Worm (Caenorhabditis elegans) whole organism, late embryonic: ENCODE data around the gene F11A5.5.

Source experiments
- C08G9.2 ChIP-seq: sonication (generic microtip); optimal IDR thresholded peaks from 2 replicates; lab custom pipeline; 2016; ENCODE audit warnings: mild to moderate bottlenecking, missing genetic modification characterization, moderate library complexity, missing compliant biosample characterization
- C38D4.7 ChIP-seq: fragments of 200-800 bp; sonication (Bioruptor generic); optimal IDR thresholded peaks from 2 replicates; lab custom pipeline; 2018; ENCODE audit warnings: mild to moderate bottlenecking, missing genetic modification characterization, moderate library complexity, missing compliant biosample characterization
- K02D7.2 ChIP-seq: sonication (generic microtip); optimal IDR thresholded peaks from 2 replicates; lab custom pipeline; 2017; ENCODE audit warnings: mild to moderate bottlenecking, missing genetic modification characterization, missing compliant biosample characterization
- K09A11.1 ChIP-seq: sonication (generic microtip); optimal IDR thresholded peaks from 2 replicates; lab custom pipeline; 2017; ENCODE audit warnings: antibody characterized with exemption, mild to moderate bottlenecking, missing genetic modification characterization, missing compliant biosample characterization; ENCODE audit not compliant: insufficient read depth
- Y22D7AL.16 ChIP-seq: sonication (generic microtip); optimal IDR thresholded peaks from 2 replicates; lab custom pipeline; 2016; ENCODE audit warnings: missing genetic modification characterization, missing compliant biosample characterization
- ama-1 ChIP-seq: fragments of 150-350 bp; optimal IDR thresholded peaks from 2 replicates; lab custom pipeline; 2014
- ceh-2 ChIP-seq: sonication (generic microtip); optimal IDR thresholded peaks from 2 replicates; lab custom pipeline; 2016; ENCODE audit warnings: missing genotype, missing genetic modification characterization, missing compliant biosample characterization
- ceh-22 ChIP-seq: sonication (generic microtip); optimal IDR thresholded peaks from 2 replicates; lab custom pipeline; 2017; ENCODE audit warnings: missing biosample characterization, missing genetic modification characterization
- ceh-30 ChIP-seq: fragments of 150-350 bp; optimal IDR thresholded peaks from 2 replicates; lab custom pipeline; 2014; ENCODE audit warnings: missing biosample characterization, missing genetic modification characterization
- ceh-48 ChIP-seq: sonication (generic microtip); optimal IDR thresholded peaks from 2 replicates; lab custom pipeline; 2016; ENCODE audit warnings: missing genetic modification characterization, inconsistent platforms, missing compliant biosample characterization
- che-1 ChIP-seq: sonication (generic microtip); optimal IDR thresholded peaks from 2 replicates; lab custom pipeline; 2016; ENCODE audit warnings: mild to moderate bottlenecking, missing genetic modification characterization, missing compliant biosample characterization
- dmd-4 ChIP-seq: sonication (generic microtip); optimal IDR thresholded peaks from 2 replicates; lab custom pipeline; 2016; ENCODE audit warnings: borderline replicate concordance, missing genetic modification characterization, missing compliant biosample characterization
- elt-4 ChIP-seq: sonication (generic microtip); optimal IDR thresholded peaks from 2 replicates; lab custom pipeline; 2016; ENCODE audit warnings: missing genetic modification characterization, missing compliant biosample characterization
- ets-4 ChIP-seq: sonication (generic microtip); optimal IDR thresholded peaks from 2 replicates; lab custom pipeline; 2016; ENCODE audit warnings: missing genetic modification characterization, missing compliant biosample characterization
- eyg-1 ChIP-seq: sonication (generic microtip); optimal IDR thresholded peaks from 2 replicates; lab custom pipeline; 2016; ENCODE audit warnings: missing genotype, missing genetic modification characterization, missing compliant biosample characterization
- fkh-10 ChIP-seq: fragments of 150-350 bp; optimal IDR thresholded peaks from 2 replicates; lab custom pipeline; 2014; ENCODE audit warnings: missing biosample characterization, missing genetic modification reagents, missing genetic modification characterization
- fkh-6 ChIP-seq: sonication (generic microtip); optimal IDR thresholded peaks from 2 replicates; lab custom pipeline; 2016; ENCODE audit warnings: missing genetic modification characterization, missing compliant biosample characterization
- gmeb-2 ChIP-seq: sonication (generic microtip); optimal IDR thresholded peaks from 2 replicates; lab custom pipeline; 2016; ENCODE audit warnings: missing genetic modification characterization, inconsistent platforms, missing compliant biosample characterization
- hlh-13 ChIP-seq: fragments of 200-800 bp; sonication (Bioruptor generic); optimal IDR thresholded peaks from 2 replicates; lab custom pipeline; 2018; ENCODE audit warnings: mild to moderate bottlenecking, missing genetic modification characterization, missing compliant biosample characterization
- hlh-15 ChIP-seq: sonication (generic microtip); optimal IDR thresholded peaks from 2 replicates; lab custom pipeline; 2016; ENCODE audit warnings: missing genetic modification characterization, missing compliant biosample characterization
- hlh-8 ChIP-seq: sonication (generic microtip); optimal IDR thresholded peaks from 2 replicates; lab custom pipeline; 2016; ENCODE audit warnings: missing genotype, missing genetic modification characterization, missing compliant biosample characterization
- lin-11 ChIP-seq: fragments of 200-800 bp; sonication (Bioruptor generic); optimal IDR thresholded peaks from 2 replicates; lab custom pipeline; 2018; ENCODE audit warnings: mild to moderate bottlenecking, missing genetic modification characterization, missing compliant biosample characterization
- madf-2 ChIP-seq: sonication (generic microtip); optimal IDR thresholded peaks from 2 replicates; lab custom pipeline; 2017; ENCODE audit warnings: missing genetic modification characterization, missing compliant biosample characterization
- mec-3 ChIP-seq: sonication (generic microtip); optimal IDR thresholded peaks from 2 replicates; lab custom pipeline; 2016; ENCODE audit warnings: borderline replicate concordance, missing genetic modification characterization, missing compliant biosample characterization
- nfya-1 ChIP-seq: sonication (generic microtip); optimal IDR thresholded peaks from 2 replicates; lab custom pipeline; 2017; ENCODE audit warnings: missing genetic modification characterization, mild to moderate bottlenecking, missing compliant biosample characterization, antibody characterized with exemption, moderate library complexity
- nhr-11 ChIP-seq: fragments of 150-350 bp; optimal IDR thresholded peaks from 2 replicates; lab custom pipeline; 2014; ENCODE audit warnings: missing biosample characterization, missing genetic modification characterization
- nhr-232 ChIP-seq: sonication (generic microtip); optimal IDR thresholded peaks from 2 replicates; lab custom pipeline; 2016; ENCODE audit warnings: missing genetic modification characterization, missing compliant biosample characterization
- npax-4 ChIP-seq: sonication (generic microtip); optimal IDR thresholded peaks from 2 replicates; lab custom pipeline; 2016; ENCODE audit warnings: missing genetic modification characterization, missing compliant biosample characterization
- odd-2 ChIP-seq: sonication (generic microtip); optimal IDR thresholded peaks from 2 replicates; lab custom pipeline; 2017; ENCODE audit warnings: antibody characterized with exemption, mild to moderate bottlenecking, missing genetic modification characterization, missing compliant biosample characterization
- pag-3 ChIP-seq: sonication (generic microtip); optimal IDR thresholded peaks from 2 replicates; lab custom pipeline; 2016; ENCODE audit warnings: missing compliant biosample characterization, missing genetic modification characterization, borderline replicate concordance
- pax-1 ChIP-seq: fragments of 150-350 bp; optimal IDR thresholded peaks from 2 replicates; lab custom pipeline; 2014; ENCODE audit warnings: missing biosample characterization, missing genetic modification characterization
- pha-4 ChIP-seq: fragments of 150-350 bp; optimal IDR thresholded peaks from 2 replicates; lab custom pipeline; 2018; ENCODE audit warnings: missing biosample characterization, missing genetic modification reagents, missing genetic modification characterization
- ref-2 ChIP-seq: sonication (generic microtip); optimal IDR thresholded peaks from 2 replicates; lab custom pipeline; 2016; ENCODE audit warnings: missing genetic modification characterization, missing compliant biosample characterization
- sdc-2 ChIP-seq: sonication (generic microtip); optimal IDR thresholded peaks from 2 replicates; lab custom pipeline; 2016; ENCODE audit warnings: missing genotype, missing genetic modification characterization, missing compliant biosample characterization
- sox-2 ChIP-seq: fragments of 200-800 bp; sonication (Bioruptor generic); IDR thresholded peaks from 2 replicates; pipeline ENCODE4 v1.3.6; 2022; ENCODE audit warnings: missing genetic modification reagents, missing genetic modification characterization, missing compliant biosample characterization
- tbx-7 ChIP-seq: sonication (generic microtip); optimal IDR thresholded peaks from 2 replicates; lab custom pipeline; 2016; ENCODE audit warnings: missing genotype, missing genetic modification characterization, missing compliant biosample characterization
- unc-55 ChIP-seq: sonication (generic microtip); optimal IDR thresholded peaks from 2 replicates; lab custom pipeline; 2017; ENCODE audit warnings: missing biosample characterization, missing genetic modification reagents, missing genetic modification characterization
- unc-86 ChIP-seq: sonication (generic microtip); optimal IDR thresholded peaks from 2 replicates; lab custom pipeline; 2016; ENCODE audit warnings: missing genetic modification characterization, missing compliant biosample characterization
- zip-5 ChIP-seq: sonication (generic microtip); optimal IDR thresholded peaks from 2 replicates; lab custom pipeline; 2016; ENCODE audit warnings: missing genetic modification characterization, missing compliant biosample characterization

F11A5.5 gene

DNA sequence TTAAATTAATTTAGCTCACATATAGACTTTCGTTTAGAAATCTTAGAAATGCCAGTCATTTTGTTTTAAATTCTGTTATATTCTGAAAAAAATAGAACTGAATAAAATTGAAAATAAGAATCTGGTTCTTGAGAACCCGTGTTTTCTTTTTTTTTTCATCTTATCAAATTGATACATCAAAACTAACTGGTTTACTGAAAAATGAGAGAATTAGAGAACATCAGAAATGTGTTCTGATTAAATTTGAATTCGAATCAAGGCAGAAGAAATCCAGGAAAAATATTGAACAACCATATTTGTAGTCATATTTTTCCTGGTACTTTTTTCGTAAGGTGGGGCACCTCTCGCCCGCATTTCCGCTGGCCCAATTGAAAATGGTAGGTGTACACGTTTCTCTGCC lies 20.4 kb downstream of the F11A5.5 start, which contains the start of gene F11A5.15:
F11A5.15 (minus strand) TSS at position 101 of the 400 bp plus-strand sequence.
- TF ChIP-seq odd-2 (tag; lab: Kevin White, UChicago) (no peak), Y22D7AL.16 (tag; lab: Kevin White, UChicago) (no peak), ceh-22 (no peak), hlh-8 (tag; lab: Kevin White, UChicago) (no peak), hlh-15 (no peak), unc-86 (no peak), eyg-1 (tag; lab: Kevin White, UChicago) (no peak), nhr-232 (tag; lab: Kevin White, UChicago) (no peak)

DNA sequence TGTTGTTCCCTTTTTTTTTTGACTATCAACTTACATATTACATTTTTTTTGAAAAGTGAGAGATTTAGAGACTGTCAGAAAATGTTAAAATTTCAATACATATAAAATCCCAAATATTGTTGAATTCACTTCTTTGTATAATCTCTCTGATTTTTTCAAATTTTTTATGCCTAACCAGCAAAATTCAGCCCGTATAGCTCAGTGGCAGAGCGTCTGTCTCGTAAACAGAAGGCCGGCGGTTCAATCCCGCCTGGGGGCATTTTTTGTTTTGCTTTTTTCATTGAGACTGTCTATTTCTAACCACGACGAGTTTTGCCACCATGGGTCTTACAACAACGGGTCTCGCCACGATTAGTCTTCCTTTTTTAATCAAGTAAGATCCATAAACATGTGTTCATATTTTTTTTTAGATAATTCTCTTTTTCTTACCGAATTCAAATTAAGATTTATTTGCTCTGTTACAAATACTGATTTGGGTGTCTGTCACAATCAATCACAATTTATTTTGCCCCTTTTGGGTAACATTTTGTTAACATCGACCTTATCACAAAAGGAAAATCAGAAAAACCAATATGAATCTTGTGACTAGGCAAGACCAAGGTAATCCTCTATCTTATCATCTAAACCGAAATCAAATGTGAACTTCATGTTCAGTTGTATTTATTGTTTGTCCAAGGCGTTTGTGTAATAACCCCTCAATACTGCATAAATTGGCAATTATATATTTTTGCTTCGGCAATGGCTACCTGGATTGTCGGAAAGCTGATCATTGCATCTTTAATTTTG lies 21.0 kb downstream of the F11A5.5 start, which contains the start of gene glc-1:
glc-1 (plus strand) TSS at position 663 of the 786 bp plus-strand sequence.
- TF ChIP-seq gmeb-2 (tag; lab: Kevin White, UChicago) (no peak), ceh-30 (tag; lab: Kevin White, UChicago) (no peak), odd-2 (tag; lab: Kevin White, UChicago) (no peak), ceh-22 (no peak), ref-2 (tag; lab: Kevin White, UChicago) (no peak), ceh-2 (tag; lab: Kevin White, UChicago) (no peak), hlh-15 (no peak), lin-11 (tag; lab: Kevin White, UChicago) (no peak), K09A11.1 (tag; lab: Kevin White, UChicago) (no peak), fkh-10 (no peak), nfya-1 (tag; lab: Kevin White, UChicago) (no peak), sdc-2 (tag; lab: Kevin White, UChicago) (no peak), nhr-11 (tag; lab: Kevin White, UChicago) (no peak), ama-1 (lab: Kevin White, UChicago) (no peak), Y22D7AL.16 (tag; lab: Kevin White, UChicago) (no peak), mec-3 (no peak), eyg-1 (tag; lab: Kevin White, UChicago) (no peak)

DNA sequence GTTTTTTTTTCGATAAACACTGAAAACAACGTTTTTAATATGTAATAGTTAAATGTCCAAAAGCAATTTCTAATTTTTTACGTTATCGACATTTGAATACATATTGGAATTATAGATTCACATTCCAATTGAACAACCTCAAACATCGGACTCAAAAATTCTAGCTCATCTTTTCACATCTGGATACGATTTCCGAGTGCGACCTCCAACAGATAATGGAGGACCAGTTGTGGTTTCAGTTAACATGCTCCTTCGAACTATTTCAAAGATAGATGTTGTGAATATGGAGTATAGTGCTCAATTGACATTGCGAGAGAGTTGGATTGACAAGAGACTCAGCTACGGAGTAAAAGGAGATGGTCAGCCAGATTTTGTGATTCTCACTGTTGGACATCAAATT lies 21.9 kb downstream of the F11A5.5 start:
- TF ChIP-seq mec-3 (no peak), zip-5 (tag; lab: Kevin White, UChicago) (no peak), elt-4 (tag; lab: Kevin White, UChicago) (no peak), madf-2 (tag; lab: Kevin White, UChicago) (no peak), fkh-6 (tag; lab: Kevin White, UChicago) (no peak), fkh-10 (no peak), ets-4 (tag; lab: Kevin White, UChicago) (no peak), sox-2 (no peak), ceh-2 (tag; lab: Kevin White, UChicago) (no peak), K02D7.2 (tag; lab: Kevin White, UChicago) (no peak), Y22D7AL.16 (tag; lab: Kevin White, UChicago) (no peak), pax-1 (tag; lab: Kevin White, UChicago) (no peak), unc-86 (no peak), odd-2 (tag; lab: Kevin White, UChicago) (no peak), hlh-13 (GFP tag; lab: Kevin White, UChicago) (no peak)
- TF ChIP-seq, all 69 proteins: peak for 0

DNA sequence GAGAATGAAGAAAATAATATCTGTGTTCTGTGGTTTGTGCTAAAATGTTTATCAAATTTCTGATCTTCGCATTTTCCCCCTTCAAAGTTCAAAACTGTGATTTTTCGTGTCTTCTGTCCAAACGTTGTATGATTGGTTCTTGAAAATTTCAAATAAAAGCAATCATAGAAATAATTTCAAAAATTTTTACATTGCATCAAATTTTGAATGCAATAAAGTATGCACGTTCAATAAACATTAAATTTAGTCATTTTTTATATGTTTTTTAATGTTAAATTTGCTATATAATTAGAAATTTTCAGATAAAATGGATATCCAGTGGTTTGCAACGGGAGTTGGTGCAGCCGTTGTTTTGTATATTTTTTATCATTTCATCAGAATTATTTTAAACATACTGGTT lies 25.9 kb downstream of the F11A5.5 start, which contains the start of gene stdh-2:
stdh-2 (plus strand) TSS at position 301 of the 400 bp plus-strand sequence.
- TF ChIP-seq unc-55 (no peak), odd-2 (tag; lab: Kevin White, UChicago) (no peak), che-1 (tag; lab: Kevin White, UChicago) (no peak), pha-4 (no peak), ama-1 (lab: Kevin White, UChicago) (no peak), C08G9.2 (tag; lab: Kevin White, UChicago) (no peak), gmeb-2 (tag; lab: Kevin White, UChicago) (no peak), npax-4 (tag; lab: Kevin White, UChicago) (no peak), Y22D7AL.16 (tag; lab: Kevin White, UChicago) (no peak), dmd-4 (no peak), K09A11.1 (tag; lab: Kevin White, UChicago) (no peak), ceh-48 (tag; lab: Kevin White, UChicago) (no peak), fkh-10 (no peak), C38D4.7 (GFP tag; lab: Kevin White, UChicago) (no peak), sox-2 (no peak), tbx-7 (tag; lab: Kevin White, UChicago) (no peak), pag-3 (tag; lab: Kevin White, UChicago) (no peak)
